Worm (Caenorhabditis elegans) whole organism, young adult: ENCODE results near the gene clec-55.

Experiments used
- B0261.1 ChIP-seq: sonication (generic microtip); optimal IDR thresholded peaks from 2 replicates; lab custom pipeline; 2016; ENCODE audit warnings: mild to moderate bottlenecking, missing genetic modification characterization, moderate library complexity, missing compliant biosample characterization
- ama-1 ChIP-seq, 3 experiments: fragments of 150-350 bp in 1 of 3; sonication (generic microtip) in 2 of 3; optimal IDR thresholded peaks; 2 replicates each; lab custom pipeline; 2014 to 2018; ENCODE audit warnings: missing biosample characterization in 2 of 3, missing genetic modification characterization in 2 of 3, missing genetic modification reagents in 2 of 3
- aptf-3 ChIP-seq: fragments of 200-800 bp; sonication (Bioruptor generic); IDR thresholded peaks from 2 replicates; pipeline ENCODE4 v1.3.6; 2022; ENCODE audit warnings: missing genetic modification characterization, missing compliant biosample characterization
- attf-6 ChIP-seq: fragments of 200-800 bp; sonication (Bioruptor generic); IDR thresholded peaks from 2 replicates; pipeline ENCODE4 v1.3.6; 2022; ENCODE audit warnings: missing genetic modification reagents, missing genetic modification characterization, missing compliant biosample characterization
- ceh-27 ChIP-seq: fragments of 200-800 bp; sonication (Bioruptor generic); optimal IDR thresholded peaks from 2 replicates; lab custom pipeline; 2018; ENCODE audit warnings: mild to moderate bottlenecking, missing genetic modification characterization, moderate library complexity, missing compliant biosample characterization
- egrh-3 ChIP-seq: fragments of 200-800 bp; sonication (Bioruptor generic); IDR thresholded peaks from 2 replicates; pipeline ENCODE4 v1.3.6; 2022; ENCODE audit warnings: missing genetic modification reagents, missing genetic modification characterization, missing compliant biosample characterization
- nhr-90 ChIP-seq: sonication (generic microtip); optimal IDR thresholded peaks from 2 replicates; lab custom pipeline; 2016; ENCODE audit warnings: missing genotype, mild to moderate bottlenecking, missing genetic modification characterization, missing compliant biosample characterization
- pha-4 ChIP-seq: fragments of 150-350 bp; sonication (generic microtip); optimal IDR thresholded peaks from 2 replicates; lab custom pipeline; 2014; ENCODE audit warnings: missing biosample characterization, missing genetic modification reagents, missing genetic modification characterization
- snpc-3.4 ChIP-seq: sonication (generic microtip); optimal IDR thresholded peaks from 2 replicates; lab custom pipeline; 2017; ENCODE audit warnings: missing genetic modification characterization, mild to moderate bottlenecking, missing compliant biosample characterization, antibody characterized with exemption, moderate library complexity, missing genotype, missing genetic modification reagents
- snpc-4 ChIP-seq, 5 experiments: fragments of 150-350 bp in 1 of 5; sonication (generic microtip) in 4 of 5; optimal IDR thresholded peaks; 2 replicates each; lab custom pipeline; 2014 to 2018; ENCODE audit warnings: missing genetic modification characterization in 5 of 5, missing biosample characterization in 3 of 5, antibody characterized with exemption in 2 of 5, mild to moderate bottlenecking in 2 of 5, missing compliant biosample characterization in 2 of 5, missing genotype in 2 of 5, moderate library complexity in 2 of 5, missing genetic modification reagents in 1 of 5
- unc-130 ChIP-seq: sonication (generic microtip); optimal IDR thresholded peaks from 2 replicates; lab custom pipeline; 2016; ENCODE audit warnings: missing genetic modification reagents, missing genetic modification characterization, missing compliant biosample characterization
- zfh-2 ChIP-seq: fragments of 200-800 bp; sonication (Bioruptor generic); conservative IDR thresholded peaks from 2 replicates; pipeline ENCODE4 v1.3.6; 2022; ENCODE audit warnings: missing genetic modification reagents, missing genetic modification characterization, missing compliant biosample characterization
- ztf-22 ChIP-seq: fragments of 200-800 bp; sonication (Bioruptor generic); optimal IDR thresholded peaks from 2 replicates; lab custom pipeline; 2018; ENCODE audit warnings: mild to moderate bottlenecking, missing genetic modification characterization, moderate library complexity, missing compliant biosample characterization

- no peak for TF ChIP-seq attf-6
- TF ChIP-seq nhr-90 (tag; lab: Kevin White, UChicago) = no peak
- no peak for TF ChIP-seq egrh-3 (GFP tag; lab: Robert Waterston, UW)
- no peak for TF ChIP-seq snpc-4 (GFP tag; optimal IDR thresholded peaks at IDR 0.05; lab: Kevin White, UChicago)
- TF ChIP-seq snpc-4 (tag; optimal IDR thresholded peaks at IDR 0.05; lab: Kevin White, UChicago) = no peak
- TF ChIP-seq unc-130 (GFP tag; lab: Kevin White, UChicago) = no peak
- TF ChIP-seq ztf-22 (GFP tag; lab: Kevin White, UChicago) = no peak
- no peak for TF ChIP-seq snpc-3.4 (tag; lab: Kevin White, UChicago)
- no peak for TF ChIP-seq ceh-27
- TF ChIP-seq B0261.1 (tag; lab: Kevin White, UChicago) = no peak
- TF ChIP-seq zfh-2 (GFP tag; lab: Robert Waterston, UW) = no peak
- TF ChIP-seq ama-1 (optimal IDR thresholded peaks at IDR 0.05; lab: Kevin White, UChicago) = no peak
- no peak for TF ChIP-seq ama-1 (GFP tag; optimal IDR thresholded peaks at IDR 0.05; lab: Kevin White, UChicago)
- TF ChIP-seq aptf-3 (GFP tag; lab: Robert Waterston, UW) = no peak
- no peak for TF ChIP-seq pha-4 (tag; lab: Kevin White, UChicago)
These were observed 3.7 kb downstream of the clec-55 start, which contains the start of gene R02D5.3 for ce11 chrV:14482728-14483210.
